Fruit fly (Drosophila melanogaster): Measurements from ENCODE around the gene CG12541.
A peak's percentile ranks its signal among the peaks of the same experiment; 100 is the strongest.

CG12541 gene

DNA sequence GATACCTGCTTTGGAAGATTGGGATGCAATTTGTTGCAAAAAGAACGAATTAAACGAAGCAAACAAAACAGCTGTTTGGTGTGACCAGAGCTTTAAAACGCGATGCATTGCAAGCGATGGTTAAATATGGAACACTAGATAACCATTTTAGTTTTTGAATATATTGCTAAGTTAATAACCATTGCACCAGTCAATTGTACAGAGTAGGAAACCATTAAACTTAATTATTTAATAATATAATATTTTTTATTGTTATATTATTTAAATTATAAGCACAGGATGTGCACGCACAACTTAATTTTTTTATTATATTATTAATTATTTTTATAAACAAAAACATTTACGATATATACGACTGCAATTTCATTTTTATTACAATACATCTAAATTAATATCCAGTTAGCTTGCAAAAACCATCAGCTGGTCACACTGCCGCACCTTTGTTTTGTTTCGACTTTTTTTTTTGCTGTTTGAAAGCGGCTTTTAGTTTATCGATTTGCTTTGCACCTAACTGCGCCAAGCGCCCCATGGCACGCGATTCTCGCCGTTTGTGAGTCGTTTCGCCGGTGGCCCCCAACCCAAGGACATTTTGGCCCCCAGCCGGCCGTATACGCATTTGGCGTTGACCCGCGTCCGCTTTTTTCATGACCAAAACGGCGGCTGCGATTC, 38.7 kb upstream of the CG12541 start, which contains the start of the genes CG4617 and CG8300 (continued):
- peak; percentile 24 for TF ChIP-seq CG30403 (GFP tag; optimal IDR thresholded peaks at IDR 0.05)
- peak; percentile 61 for TF ChIP-seq CG2678 (tag; optimal IDR thresholded peaks at IDR 0.05)
- no peak for TF ChIP-seq CG9437 (GFP tag; optimal IDR thresholded peaks at IDR 0.05)
- peak; percentile 11 for TF ChIP-seq CG15601 (tag; optimal IDR thresholded peaks at IDR 0.05)
- TF ChIP-seq CG10267 (tag; optimal IDR thresholded peaks at IDR 0.05) = peak; percentile 43
- TF ChIP-seq luna (GFP tag; optimal IDR thresholded peaks at IDR 0.05) = no peak
- TF ChIP-seq toy (GFP tag; IDR thresholded peaks at IDR 0.05) = no peak
- TF ChIP-seq CG17361 (GFP tag; IDR thresholded peaks at IDR 0.05) = peak; percentile 64; the same call in 2 of the 3 replicates
- peak; percentile 12 for TF ChIP-seq pzg (GFP tag; optimal IDR thresholded peaks at IDR 0.05)
- no peak for TF ChIP-seq sim (GFP tag; IDR thresholded peaks at IDR 0.05)
- TF ChIP-seq tin (GFP tag; optimal IDR thresholded peaks at IDR 0.05) = peak; percentile 30
- peak; percentile 40; the same call in 1 of the 2 replicates for TF ChIP-seq CG9932 (GFP tag; IDR thresholded peaks at IDR 0.05)
- peak; percentile 41 for TF ChIP-seq CG31441 (GFP tag; IDR thresholded peaks at IDR 0.05)
- TF ChIP-seq E2f2 (GFP tag; IDR thresholded peaks at IDR 0.05) = peak; percentile 64
- peak; percentile 53 for TF ChIP-seq gfzf (GFP tag; optimal IDR thresholded peaks at IDR 0.05)
- TF ChIP-seq CG15011 (GFP tag; optimal IDR thresholded peaks at IDR 0.05) = no peak
- TF ChIP-seq CoRest (tag; optimal IDR thresholded peaks at IDR 0.05) = peak; percentile 54
- peak; percentile 49 for TF ChIP-seq sens (GFP tag)
- TF ChIP-seq crp (GFP tag; optimal IDR thresholded peaks at IDR 0.05) = peak in 1 of 2 experiments; percentile 75
- peak; percentile 58 for TF ChIP-seq Ssrp (tag; optimal IDR thresholded peaks at IDR 0.05)
- peak; percentile 11 for TF ChIP-seq Nf-YB (GFP tag; optimal IDR thresholded peaks at IDR 0.05)
- TF ChIP-seq slbo (GFP tag; IDR thresholded peaks at IDR 0.05) = peak; percentile 53; the same call in 1 of the 2 replicates
- TF ChIP-seq Elba2 (GFP tag; optimal IDR thresholded peaks at IDR 0.05) = peak; percentile 25
- TF ChIP-seq CG11504 (tag; optimal IDR thresholded peaks at IDR 0.05) = peak; percentile 56
- peak; percentile 1 for TF ChIP-seq NfI (GFP tag; optimal IDR thresholded peaks at IDR 0.05)
- TF ChIP-seq C15 (GFP tag; IDR thresholded peaks at IDR 0.05) = no peak
- peak; percentile 51 for TF ChIP-seq CG2712 (tag; optimal IDR thresholded peaks at IDR 0.05)
- TF ChIP-seq Scr (GFP tag; IDR thresholded peaks at IDR 0.05; ENCODE audit: partially characterized antibody) = peak; percentile 49
- TF ChIP-seq bsh (GFP tag; optimal IDR thresholded peaks at IDR 0.05) = peak in 1 of 2 experiments; percentile 31
- TF ChIP-seq Meics (GFP tag; optimal IDR thresholded peaks at IDR 0.05) = peak; percentile 18
- peak; percentile 25 for TF ChIP-seq YL-1 (GFP tag; optimal IDR thresholded peaks at IDR 0.05)
- TF ChIP-seq Dip2 (GFP tag; IDR thresholded peaks at IDR 0.05) = no peak
- no peak for TF ChIP-seq prd (optimal IDR thresholded peaks at IDR 0.05)
- TF ChIP-seq prd (GFP tag; IDR thresholded peaks at IDR 0.05) = peak; percentile 44; the same call in 1 of the 3 replicates
- TF ChIP-seq gem (tag; optimal IDR thresholded peaks at IDR 0.05) = peak; percentile 59
- peak; percentile 41 for TF ChIP-seq Ets65A (GFP tag)
- no peak for TF ChIP-seq CG10274 (GFP tag; optimal IDR thresholded peaks at IDR 0.05)
- TF ChIP-seq wor (GFP tag; IDR thresholded peaks at IDR 0.05) = no peak
- TF ChIP-seq danr (GFP tag; IDR thresholded peaks at IDR 0.05) = no peak
- TF ChIP-seq CG9727 (GFP tag; optimal IDR thresholded peaks at IDR 0.05) = peak; percentile 11
- peak; percentile 34 for TF ChIP-seq CG8388 (GFP tag; optimal IDR thresholded peaks at IDR 0.05)
- TF ChIP-seq row (GFP tag; IDR thresholded peaks at IDR 0.05) = peak; percentile 70
- TF ChIP-seq Abd-B (GFP tag; optimal IDR thresholded peaks at IDR 0.05) = peak; percentile 47
- peak; percentile 33; the same call in 1 of the 2 replicates for TF ChIP-seq MBD-R2 (GFP tag; IDR thresholded peaks at IDR 0.05)
- TF ChIP-seq CG18599 (GFP tag; optimal IDR thresholded peaks at IDR 0.05) = peak; percentile 21

All from whole organism, embryonic.